Worm (Caenorhabditis elegans) whole organism, late embryonic: ENCODE measurements around the gene AC7.3.

ENCODE experiments used
- elt-2 ChIP-seq: sonication (generic microtip); optimal IDR thresholded peaks from 2 replicates; lab custom pipeline; 2016; ENCODE audit warnings: missing genetic modification reagents, missing genetic modification characterization, missing compliant biosample characterization
- hlh-30 ChIP-seq: sonication (generic microtip); optimal IDR thresholded peaks from 2 replicates; lab custom pipeline; 2017; ENCODE audit warnings: antibody characterized with exemption, missing genetic modification characterization, missing compliant biosample characterization; ENCODE audit not compliant: insufficient read depth
- pha-4 ChIP-seq: fragments of 150-350 bp; optimal IDR thresholded peaks from 2 replicates; lab custom pipeline; 2018; ENCODE audit warnings: missing biosample characterization, missing genetic modification reagents, missing genetic modification characterization
- syd-9 ChIP-seq: sonication (generic microtip); optimal IDR thresholded peaks from 2 replicates; lab custom pipeline; 2016; ENCODE audit warnings: mild to moderate bottlenecking, missing genetic modification characterization, moderate library complexity, missing compliant biosample characterization

DNA sequence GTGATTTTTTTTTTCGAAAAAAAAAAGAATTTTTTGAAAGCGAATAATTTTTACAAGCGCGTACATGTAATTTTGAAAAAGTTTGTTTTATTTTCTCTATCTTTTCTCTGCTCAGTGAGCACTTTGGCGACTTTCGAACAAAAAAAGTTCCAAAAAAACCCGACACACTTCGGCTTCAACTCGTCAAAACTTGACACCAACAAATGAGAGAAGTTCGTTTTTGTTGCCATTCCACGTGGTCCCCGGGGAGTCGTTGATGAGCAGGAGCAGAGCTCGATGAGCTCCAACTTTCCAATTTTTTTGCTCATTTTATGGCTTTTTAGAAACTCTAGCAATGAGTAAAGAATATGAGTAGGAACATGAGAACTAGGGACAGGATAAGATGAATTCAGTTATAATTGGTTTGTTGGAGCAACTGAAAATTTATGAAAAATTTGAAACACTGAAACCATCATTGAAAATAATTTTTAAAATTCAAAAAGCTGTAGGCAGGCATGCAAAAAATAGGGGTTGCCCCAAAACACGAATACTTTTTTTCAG is 1.2 kb upstream of the AC7.3 start:
- TF ChIP-seq syd-9 (tag; lab: Kevin White, UChicago) (no peak), elt-2 (tag; lab: Kevin White, UChicago) (no peak), hlh-30 (tag; lab: Kevin White, UChicago) (no peak), pha-4 (tag; lab: Kevin White, UChicago) (no peak)
